Worm (Caenorhabditis elegans) whole organism, mixed stage, embryonic: ENCODE results near the gene C46C11.4.

Experiments
- M03D4.4 ChIP-seq: sonication (generic microtip); optimal IDR thresholded peaks from 2 replicates; lab custom pipeline; 2017; ENCODE audit warnings: mild to moderate bottlenecking, missing genetic modification characterization, missing compliant biosample characterization
- bed-3 ChIP-seq: fragments of 200-800 bp; sonication (Bioruptor generic); optimal IDR thresholded peaks from 3 replicates; lab custom pipeline; 2018; ENCODE audit warnings: mild to moderate bottlenecking, missing genetic modification characterization, moderate library complexity, missing compliant biosample characterization
- blmp-1 ChIP-seq: fragments of 150-350 bp; optimal IDR thresholded peaks from 2 replicates; lab custom pipeline; 2014; ENCODE audit warnings: missing biosample characterization, missing genetic modification characterization
- ceh-39 ChIP-seq: fragments of 150-350 bp; optimal IDR thresholded peaks from 2 replicates; lab custom pipeline; 2014; ENCODE audit warnings: missing biosample characterization, missing genetic modification characterization
- ceh-43 ChIP-seq: fragments of 200-800 bp; sonication (Bioruptor generic); optimal IDR thresholded peaks from 2 replicates; lab custom pipeline; 2018; ENCODE audit warnings: mild to moderate bottlenecking, missing genetic modification characterization, moderate library complexity, missing compliant biosample characterization
- ceh-83 ChIP-seq: fragments of 200-800 bp; sonication (Bioruptor generic); optimal IDR thresholded peaks from 2 replicates; lab custom pipeline; 2018; ENCODE audit warnings: mild to moderate bottlenecking, missing genetic modification characterization, missing compliant biosample characterization
- ces-1 ChIP-seq: fragments of 150-350 bp; optimal IDR thresholded peaks from 2 replicates; lab custom pipeline; 2014; ENCODE audit warnings: missing biosample characterization, missing genetic modification reagents, missing genetic modification characterization
- cnd-1 ChIP-seq: fragments of 200-800 bp; sonication (Bioruptor generic); optimal IDR thresholded peaks from 2 replicates; lab custom pipeline; 2018; ENCODE audit warnings: mild to moderate bottlenecking, missing genetic modification characterization, missing compliant biosample characterization
- drap-1 ChIP-seq: fragments of 200-800 bp; sonication (Bioruptor generic); optimal IDR thresholded peaks from 3 replicates; lab custom pipeline; 2018; ENCODE audit warnings: mild to moderate bottlenecking, missing genetic modification characterization, missing compliant biosample characterization
- elt-1 ChIP-seq: sonication (generic microtip); optimal IDR thresholded peaks from 2 replicates; lab custom pipeline; 2017; ENCODE audit warnings: missing genetic modification characterization, mild to moderate bottlenecking, missing compliant biosample characterization, antibody characterized with exemption, moderate library complexity, borderline replicate concordance; ENCODE audit not compliant: insufficient read depth
- elt-3 ChIP-seq: fragments of 150-350 bp; optimal IDR thresholded peaks from 2 replicates; lab custom pipeline; 2014; ENCODE audit warnings: missing biosample characterization, missing genetic modification characterization
- flh-1 ChIP-seq: fragments of 200-800 bp; sonication (Bioruptor generic); optimal IDR thresholded peaks from 2 replicates; lab custom pipeline; 2018; ENCODE audit warnings: mild to moderate bottlenecking, missing genetic modification characterization, moderate library complexity, missing compliant biosample characterization
- ham-2 ChIP-seq: fragments of 200-800 bp; sonication (Bioruptor generic); optimal IDR thresholded peaks from 2 replicates; lab custom pipeline; 2018; ENCODE audit warnings: mild to moderate bottlenecking, missing genetic modification characterization, missing compliant biosample characterization
- hlh-1 ChIP-seq: fragments of 150-350 bp; optimal IDR thresholded peaks from 2 replicates; lab custom pipeline; 2014; ENCODE audit warnings: missing biosample characterization, missing genetic modification reagents, missing genetic modification characterization
- lin-13 ChIP-seq: fragments of 150-350 bp; optimal IDR thresholded peaks from 2 replicates; lab custom pipeline; 2014; ENCODE audit warnings: missing biosample characterization, missing genetic modification characterization
- lin-32 ChIP-seq: fragments of 200-800 bp; sonication (Bioruptor generic); optimal IDR thresholded peaks from 2 replicates; lab custom pipeline; 2018; ENCODE audit warnings: mild to moderate bottlenecking, missing genetic modification characterization, missing compliant biosample characterization
- lsy-2 ChIP-seq: fragments of 150-350 bp; optimal IDR thresholded peaks from 2 replicates; lab custom pipeline; 2014; ENCODE audit warnings: missing biosample characterization, missing genetic modification characterization
- mab-5 ChIP-seq: fragments of 150-350 bp; optimal IDR thresholded peaks from 2 replicates; lab custom pipeline; 2014; ENCODE audit warnings: missing biosample characterization, missing genetic modification characterization
- mep-1 ChIP-seq: fragments of 150-350 bp; optimal IDR thresholded peaks from 2 replicates; lab custom pipeline; 2017; ENCODE audit warnings: missing biosample characterization, missing genetic modification reagents, missing genetic modification characterization, inconsistent platforms
- nhr-12 ChIP-seq: fragments of 150-350 bp; optimal IDR thresholded peaks from 2 replicates; lab custom pipeline; 2014; ENCODE audit warnings: missing biosample characterization, missing genetic modification characterization
- nhr-2 ChIP-seq: fragments of 150-350 bp; optimal IDR thresholded peaks from 2 replicates; lab custom pipeline; 2014; ENCODE audit warnings: missing biosample characterization, missing genetic modification characterization
- nhr-76 ChIP-seq: sonication (generic microtip); optimal IDR thresholded peaks from 2 replicates; lab custom pipeline; 2017; ENCODE audit warnings: missing biosample characterization, missing genetic modification characterization
- pha-4 ChIP-seq: fragments of 150-350 bp; optimal IDR thresholded peaks from 2 replicates; lab custom pipeline; 2018; ENCODE audit warnings: missing biosample characterization, missing genetic modification reagents, missing genetic modification characterization
- sem-2 ChIP-seq: fragments of 200-800 bp; sonication (Bioruptor generic); optimal IDR thresholded peaks from 2 replicates; lab custom pipeline; 2018; ENCODE audit warnings: mild to moderate bottlenecking, missing genetic modification characterization, missing compliant biosample characterization
- snpc-4 ChIP-seq: fragments of 150-350 bp; optimal IDR thresholded peaks from 2 replicates; lab custom pipeline; 2014; ENCODE audit warnings: missing biosample characterization, missing genetic modification characterization
- sptf-1 ChIP-seq: sonication (generic microtip); optimal IDR thresholded peaks from 2 replicates; lab custom pipeline; 2017; ENCODE audit warnings: mild to moderate bottlenecking, missing genetic modification characterization, moderate library complexity, missing compliant biosample characterization
- unc-39 ChIP-seq: fragments of 150-350 bp; optimal IDR thresholded peaks from 2 replicates; lab custom pipeline; 2014; ENCODE audit warnings: missing biosample characterization, missing genetic modification characterization
- unc-62 ChIP-seq: fragments of 150-350 bp; optimal IDR thresholded peaks from 2 replicates; lab custom pipeline; 2014; ENCODE audit warnings: missing biosample characterization, missing genetic modification reagents, missing genetic modification characterization
- zip-8 ChIP-seq: fragments of 150-350 bp; optimal IDR thresholded peaks from 2 replicates; lab custom pipeline; 2014; ENCODE audit warnings: missing biosample characterization, missing genetic modification characterization

The C46C11.4 gene

ce11 chrX:4647104-4647503, at the start of gene C46C11.4:
Gene C46C11.4 (minus strand): TSS chrX:4647204.
- TF ChIP-seq nhr-2 (peak; percentile 8), ces-1 (no peak)

ce11 chrX:4694611-4695370, 47.8 kb upstream of the C46C11.4 start:
- TF ChIP-seq blmp-1 (tag; lab: Kevin White, UChicago) (peak; percentile 28), nhr-76 (no peak), ham-2 (GFP tag; lab: Kevin White, UChicago) (peak; percentile 93), lin-32 (GFP tag; lab: Kevin White, UChicago) (no peak), mab-5 (tag; lab: Kevin White, UChicago) (no peak)

ce11 chrX:4691148-4691773, 44.3 kb upstream of the C46C11.4 start, which contains the start of gene K02G10.5:
Gene K02G10.5 (minus strand): TSS chrX:4691198.
- TF ChIP-seq hlh-1 = no peak
- no peak for TF ChIP-seq nhr-2
- no peak for TF ChIP-seq flh-1 (GFP tag; lab: Kevin White, UChicago)
- TF ChIP-seq sptf-1 = no peak
- no peak for TF ChIP-seq snpc-4 (tag; lab: Kevin White, UChicago)
- no peak for TF ChIP-seq sem-2
- TF ChIP-seq nhr-76 = no peak
- no peak for TF ChIP-seq zip-8 (tag; lab: Kevin White, UChicago)
- TF ChIP-seq cnd-1 (tag; lab: Kevin White, UChicago) = no peak
- no peak for TF ChIP-seq elt-1 (tag; lab: Kevin White, UChicago)
- TF ChIP-seq pha-4 (tag; lab: Kevin White, UChicago) = no peak
- no peak for TF ChIP-seq elt-3 (tag; lab: Kevin White, UChicago)
- TF ChIP-seq mab-5 (tag; lab: Kevin White, UChicago) = no peak
- no peak for TF ChIP-seq bed-3 (GFP tag; lab: Kevin White, UChicago)
- TF ChIP-seq lin-13 (tag; lab: Kevin White, UChicago) = no peak
- TF ChIP-seq ces-1 = no peak
- TF ChIP-seq lsy-2 (tag; lab: Kevin White, UChicago) = no peak
- TF ChIP-seq drap-1 (GFP tag; lab: Kevin White, UChicago) = no peak

- TF ChIP-seq unc-39 (tag; lab: Kevin White, UChicago) = no peak
- no peak for TF ChIP-seq lin-13 (tag; lab: Kevin White, UChicago)
- TF ChIP-seq ceh-83 = no peak
- TF ChIP-seq hlh-1 = no peak
- TF ChIP-seq nhr-2 = no peak
- no peak for TF ChIP-seq sem-2
- TF ChIP-seq ceh-43 = no peak
- TF ChIP-seq M03D4.4 (tag; lab: Kevin White, UChicago) = no peak
- TF ChIP-seq ceh-39 (tag; lab: Kevin White, UChicago) = no peak
- TF ChIP-seq cnd-1 (tag; lab: Kevin White, UChicago) = no peak
- no peak for TF ChIP-seq snpc-4 (tag; lab: Kevin White, UChicago)
- no peak for TF ChIP-seq mab-5 (tag; lab: Kevin White, UChicago)
- no peak for TF ChIP-seq ces-1
- TF ChIP-seq mep-1 = no peak
- TF ChIP-seq nhr-12 (tag; lab: Kevin White, UChicago) = no peak
- no peak for TF ChIP-seq ham-2 (GFP tag; lab: Kevin White, UChicago)
- TF ChIP-seq unc-62 (GFP tag; lab: Kevin White, UChicago) = no peak
- TF ChIP-seq flh-1 (GFP tag; lab: Kevin White, UChicago) = no peak
These were observed 38.6 kb upstream of the C46C11.4 start for ce11 chrX:4685579-4685978.

ce11 chrX:4682616-4683015, 35.6 kb upstream of the C46C11.4 start, which contains the start of gene K02G10.15:
Gene K02G10.15 (minus strand): TSS chrX:4682716.
- TF ChIP-seq hlh-1 (no peak), mep-1 (no peak)

- TF ChIP-seq unc-39 (tag; lab: Kevin White, UChicago) = no peak
These were observed 31.0 kb upstream of the C46C11.4 start, which contains the start of gene flp-11 for ce11 chrX:4678029-4678428. Gene flp-11 (minus strand): TSS chrX:4678129.
